Fruit fly (Drosophila melanogaster): Measurements from ENCODE around the gene CG34241.

CG34241 gene

DNA sequence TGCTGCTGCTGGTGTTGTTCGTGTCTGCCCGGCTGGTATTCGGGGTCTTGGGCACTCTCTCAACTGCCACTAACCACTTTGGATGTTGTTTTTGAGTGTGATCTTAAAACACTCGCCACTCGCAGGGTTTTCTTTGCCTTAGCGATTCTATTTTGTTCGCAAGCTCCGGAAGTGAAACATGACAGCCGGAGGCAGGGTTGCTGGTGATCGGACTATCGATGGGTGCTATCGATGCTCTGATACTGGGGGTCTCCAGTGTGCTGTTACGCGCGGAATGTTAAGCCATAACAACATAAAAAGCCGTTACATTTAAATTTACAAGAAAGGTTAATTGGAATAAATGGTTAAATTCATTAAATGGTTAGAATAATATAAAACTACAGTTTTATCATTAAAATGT is 2.8 kb upstream of the CG34241 start, which contains the start of gene yps (continued):
- TF ChIP-seq CG11456 (GFP tag; IDR thresholded peaks at IDR 0.05) (peak; percentile 97), ken (GFP tag; IDR thresholded peaks at IDR 0.05) (peak; percentile 91), maf-S (GFP tag; optimal IDR thresholded peaks at IDR 0.05) (peak; percentile 93), ara (GFP tag; IDR thresholded peaks at IDR 0.05) (peak; percentile 86), CG31388 (GFP tag; optimal IDR thresholded peaks at IDR 0.05) (peak; percentile 23), gcm (GFP tag; optimal IDR thresholded peaks at IDR 0.05) (peak; percentile 94), CG1792 (GFP tag; optimal IDR thresholded peaks at IDR 0.05) (peak; percentile 91), CG4328 (GFP tag; optimal IDR thresholded peaks at IDR 0.05) (peak; percentile 97), Ravus (GFP tag; IDR thresholded peaks at IDR 0.05) (peak; percentile 65), CG9797 (GFP tag; optimal IDR thresholded peaks at IDR 0.05) (peak; percentile 73), CG11085 (GFP tag; IDR thresholded peaks at IDR 0.05) (peak; percentile 90), pros (GFP tag; optimal IDR thresholded peaks at IDR 0.05) (peak; percentile 24), CG7987 (GFP tag; optimal IDR thresholded peaks at IDR 0.05) (peak; percentile 100), ham (GFP tag; IDR thresholded peaks at IDR 0.05) (peak; percentile 78; the same call in 1 of the 2 replicates), vnd (GFP tag; IDR thresholded peaks at IDR 0.05; ENCODE audit: partially characterized antibody) (peak; percentile 49; the same call in 1 of the 3 replicates), Adf1 (GFP tag; IDR thresholded peaks at IDR 0.05) (peak; percentile 73), Sry-δ (GFP tag; optimal IDR thresholded peaks at IDR 0.05) (peak; percentile 89), scrt (GFP tag; optimal IDR thresholded peaks at IDR 0.05) (peak; percentile 93), exex (tag; optimal IDR thresholded peaks at IDR 0.05) (peak; percentile 73), CG12104 (GFP tag; optimal IDR thresholded peaks at IDR 0.05) (peak; percentile 96), CG17359 (tag; optimal IDR thresholded peaks at IDR 0.05) (peak; percentile 93), CG4282 (GFP tag; optimal IDR thresholded peaks at IDR 0.05) (peak; percentile 90), Trl (optimal IDR thresholded peaks at IDR 0.05) (no peak), Trl (GFP tag; optimal IDR thresholded peaks at IDR 0.05) (peak; percentile 96), Side (GFP tag; optimal IDR thresholded peaks at IDR 0.05) (peak; percentile 97), gfzf (GFP tag; optimal IDR thresholded peaks at IDR 0.05) (peak; percentile 39), CG2116 (GFP tag; optimal IDR thresholded peaks at IDR 0.05) (peak; percentile 99), CG12744 (GFP tag; optimal IDR thresholded peaks at IDR 0.05) (peak; percentile 89), Abd-B (GFP tag; optimal IDR thresholded peaks at IDR 0.05) (no peak), CG2712 (tag; optimal IDR thresholded peaks at IDR 0.05) (peak; percentile 91), Deaf1 (tag; optimal IDR thresholded peaks at IDR 0.05) (peak; percentile 69), NfI (GFP tag; optimal IDR thresholded peaks at IDR 0.05) (peak; percentile 98), p53 (GFP tag; optimal IDR thresholded peaks at IDR 0.05) (peak; percentile 95), chn (GFP tag; optimal IDR thresholded peaks at IDR 0.05) (peak; percentile 83), CG18262 (tag; optimal IDR thresholded peaks at IDR 0.05) (peak; percentile 86), CG17612 (GFP tag; IDR thresholded peaks at IDR 0.05) (peak; percentile 79), CG15073 (GFP tag; optimal IDR thresholded peaks at IDR 0.05) (no peak), CG11560 (tag; IDR thresholded peaks at IDR 0.05) (peak; percentile 49; the same call in 1 of the 3 replicates), al (GFP tag; IDR thresholded peaks at IDR 0.05) (peak; percentile 73), TFAM (GFP tag; optimal IDR thresholded peaks at IDR 0.05) (peak; percentile 87), CG8290 (GFP tag; optimal IDR thresholded peaks at IDR 0.05) (peak; percentile 91), CG8290 (tag; optimal IDR thresholded peaks at IDR 0.05) (peak; percentile 88 to 99), fd96Cb (tag; optimal IDR thresholded peaks at IDR 0.05) (peak; percentile 71), disco-r (GFP tag; optimal IDR thresholded peaks at IDR 0.05) (peak; percentile 95), ap (GFP tag; IDR thresholded peaks at IDR 0.05) (peak; percentile 86), pb (GFP tag; optimal IDR thresholded peaks at IDR 0.05) (peak; percentile 96), bcd (GFP tag; optimal IDR thresholded peaks at IDR 0.05) (peak; percentile 97), zen (tag; optimal IDR thresholded peaks at IDR 0.05) (peak; percentile 77), Optix (GFP tag; IDR thresholded peaks at IDR 0.05) (peak; percentile 88), Usf (GFP tag; optimal IDR thresholded peaks at IDR 0.05) (peak; percentile 80), stc (GFP tag; IDR thresholded peaks at IDR 0.05) (peak; percentile 94), HLHmδ (GFP tag; optimal IDR thresholded peaks at IDR 0.05) (peak; percentile 100)
